Worm (Caenorhabditis elegans): ENCODE measurements around the gene T28C12.1.

- TF ChIP-seq lin-13 (GFP tag; optimal IDR thresholded peaks at IDR 0.05) (no peak), nhr-12 (tag; optimal IDR thresholded peaks at IDR 0.05) (no peak), unc-130 (tag; optimal IDR thresholded peaks at IDR 0.05) (no peak), aly-2 (tag; optimal IDR thresholded peaks at IDR 0.05) (no peak), lin-35 (GFP tag; optimal IDR thresholded peaks at IDR 0.05) (no peak), ama-1 (optimal IDR thresholded peaks at IDR 0.05) (no peak)
Measured at ce11 chrV:6286343-6286742, 45.4 kb upstream of the T28C12.1 start, which contains the start of gene srn-1.

Measured in whole organism, L1 larva.